Worm (Caenorhabditis elegans) whole organism, L4 larva: Measurements from ENCODE around the gene fbxc-54.

ENCODE experiments used
- F10B5.3 ChIP-seq: sonication (generic microtip); optimal IDR thresholded peaks from 2 replicates; lab custom pipeline; 2016; ENCODE audit warnings: mild to moderate bottlenecking, missing genetic modification characterization, missing compliant biosample characterization
- ZK337.2 ChIP-seq: fragments of 200-800 bp; sonication (Bioruptor generic); IDR thresholded peaks from 2 replicates; pipeline ENCODE4 v1.3.6; 2022; ENCODE audit warnings: missing genetic modification reagents, missing genetic modification characterization, missing compliant biosample characterization
- ZK546.5 ChIP-seq, 2 experiments: sonication (generic microtip); optimal IDR thresholded peaks; 2 replicates each; lab custom pipeline; 2017; ENCODE audit warnings: missing biosample characterization in 2 of 2, missing genetic modification characterization in 2 of 2
- ama-1 ChIP-seq: fragments of 150-350 bp; optimal IDR thresholded peaks from 2 replicates; lab custom pipeline; 2014; ENCODE audit warnings: inconsistent platforms, mixed read lengths
- arid-1 ChIP-seq: fragments of 200-800 bp; sonication (Bioruptor generic); conservative IDR thresholded peaks from 2 replicates; pipeline ENCODE4 v1.3.6; 2022; ENCODE audit warnings: missing genetic modification reagents, missing genetic modification characterization, missing compliant biosample characterization
- attf-4 ChIP-seq: sonication (generic microtip); optimal IDR thresholded peaks from 3 replicates; lab custom pipeline; 2017; ENCODE audit warnings: missing biosample characterization, missing genetic modification characterization
- ceh-32 ChIP-seq: sonication (generic microtip); optimal IDR thresholded peaks from 2 replicates; lab custom pipeline; 2016; ENCODE audit warnings: mild to moderate bottlenecking, missing genetic modification characterization, missing compliant biosample characterization; ENCODE audit not compliant: poor library complexity
- ceh-44 ChIP-seq: fragments of 200-800 bp; sonication (Bioruptor generic); IDR thresholded peaks from 2 replicates; pipeline ENCODE4 v1.3.6; 2022; ENCODE audit warnings: missing genetic modification reagents, missing genetic modification characterization, missing compliant biosample characterization
- ces-1 ChIP-seq: fragments of 150-350 bp; sonication (generic microtip); optimal IDR thresholded peaks from 4 replicates; lab custom pipeline; 2014; ENCODE audit warnings: missing biosample characterization, missing genetic modification reagents, missing genetic modification characterization
- cey-2 ChIP-seq: sonication (generic microtip); optimal IDR thresholded peaks from 3 replicates; lab custom pipeline; 2017; ENCODE audit warnings: missing genetic modification characterization, mild to moderate bottlenecking, missing compliant biosample characterization, antibody characterized with exemption, borderline replicate concordance; ENCODE audit not compliant: insufficient read depth
- daf-16 ChIP-seq, 3 experiments: sonication (generic microtip); optimal IDR thresholded peaks; 2 replicates each; lab custom pipeline; 2016 to 2017; ENCODE audit warnings: missing genetic modification characterization in 3 of 3, missing genetic modification reagents in 3 of 3, mild to moderate bottlenecking in 2 of 3, missing compliant biosample characterization in 2 of 3, missing biosample characterization in 1 of 3, moderate library complexity in 1 of 3
- dmd-9 ChIP-seq: fragments of 200-800 bp; sonication (Bioruptor generic); IDR thresholded peaks from 2 replicates; pipeline ENCODE4 v1.3.6; 2022; ENCODE audit warnings: missing genetic modification reagents, missing genetic modification characterization, missing compliant biosample characterization
- dpl-1 ChIP-seq: fragments of 150-350 bp; optimal IDR thresholded peaks from 2 replicates; lab custom pipeline; 2014; ENCODE audit warnings: missing biosample characterization, missing genetic modification reagents, missing genetic modification characterization
- fkh-10 ChIP-seq: fragments of 150-350 bp; optimal IDR thresholded peaks from 2 replicates; lab custom pipeline; 2014; ENCODE audit warnings: missing biosample characterization, missing genetic modification reagents, missing genetic modification characterization
- hmg-1.1 ChIP-seq: fragments of 200-800 bp; sonication (Bioruptor generic); IDR thresholded peaks from 2 replicates; pipeline ENCODE4 v1.3.6; 2022; ENCODE audit warnings: missing genetic modification reagents, missing genetic modification characterization, missing compliant biosample characterization
- lim-7 ChIP-seq: fragments of 200-800 bp; sonication (Bioruptor generic); IDR thresholded peaks from 2 replicates; pipeline ENCODE4 v1.3.6; 2022; ENCODE audit warnings: missing genetic modification characterization, missing compliant biosample characterization
- lin-38 ChIP-seq: fragments of 200-800 bp; sonication (Bioruptor generic); IDR thresholded peaks from 2 replicates; pipeline ENCODE4 v1.3.6; 2022; ENCODE audit warnings: missing genetic modification reagents, missing genetic modification characterization, missing compliant biosample characterization
- lir-3 ChIP-seq: sonication (generic microtip); optimal IDR thresholded peaks from 2 replicates; lab custom pipeline; 2016; ENCODE audit warnings: mild to moderate bottlenecking, missing genetic modification characterization, missing compliant biosample characterization
- nhr-10 ChIP-seq: fragments of 150-350 bp; optimal IDR thresholded peaks from 2 replicates; lab custom pipeline; 2014; ENCODE audit warnings: missing biosample characterization, missing genetic modification characterization
- nhr-11 ChIP-seq: fragments of 150-350 bp; optimal IDR thresholded peaks from 2 replicates; lab custom pipeline; 2014; ENCODE audit warnings: missing biosample characterization, missing genetic modification characterization
- nhr-111 ChIP-seq: fragments of 200-800 bp; sonication (Bioruptor generic); optimal IDR thresholded peaks from 2 replicates; lab custom pipeline; 2018; ENCODE audit warnings: mild to moderate bottlenecking, missing genetic modification characterization, missing compliant biosample characterization
- nhr-25 ChIP-seq: sonication (generic microtip); optimal IDR thresholded peaks from 2 replicates; lab custom pipeline; 2017; ENCODE audit warnings: missing genetic modification characterization, mild to moderate bottlenecking, missing compliant biosample characterization, antibody characterized with exemption, moderate library complexity, borderline replicate concordance; ENCODE audit not compliant: insufficient read depth
- nhr-41 ChIP-seq: fragments of 200-800 bp; sonication (Bioruptor generic); IDR thresholded peaks from 2 replicates; pipeline ENCODE4 v1.3.6; 2022; ENCODE audit warnings: missing genetic modification reagents, missing genetic modification characterization, missing compliant biosample characterization
- nhr-76 ChIP-seq: fragments of 150-350 bp; optimal IDR thresholded peaks from 2 replicates; lab custom pipeline; 2014; ENCODE audit warnings: missing biosample characterization, missing genetic modification characterization
- pqm-1 ChIP-seq: sonication (generic microtip); optimal IDR thresholded peaks from 2 replicates; lab custom pipeline; 2017; ENCODE audit warnings: missing biosample characterization, missing genetic modification characterization
- spr-1 ChIP-seq: sonication (generic microtip); optimal IDR thresholded peaks from 2 replicates; lab custom pipeline; 2016; ENCODE audit warnings: mild to moderate bottlenecking, missing genetic modification characterization, missing compliant biosample characterization
- unc-130 ChIP-seq: sonication (generic microtip); optimal IDR thresholded peaks from 2 replicates; lab custom pipeline; 2016; ENCODE audit warnings: missing genetic modification reagents, missing genetic modification characterization, missing compliant biosample characterization
- unc-62 ChIP-seq, 3 experiments: fragments of 150-350 bp in 1 of 3; sonication (generic microtip); optimal IDR thresholded peaks in 2 of 3; peaks in 1 of 3; 1 replicate in 1 of 3; 2 replicates in 2 of 3; lab custom pipeline; 2014 to 2017; ENCODE audit warnings: missing biosample characterization in 3 of 3, missing genetic modification characterization in 3 of 3, missing genetic modification reagents in 3 of 3, missing genotype in 1 of 3
- zfp-3 ChIP-seq: fragments of 200-800 bp; sonication (Bioruptor generic); conservative IDR thresholded peaks from 2 replicates; pipeline ENCODE4 v1.3.6; 2022; ENCODE audit warnings: missing genetic modification reagents, missing genetic modification characterization, missing compliant biosample characterization

Gene fbxc-54

ce11 chrII:31521-31920 lies at the start of gene fbxc-54, which contains the start of gene F23F1.5 (continued):
- TF ChIP-seq pqm-1 (tag; lab: Kevin White, UChicago) (no peak), cey-2 (tag; lab: Kevin White, UChicago) (no peak), attf-4 (tag; lab: Kevin White, UChicago) (no peak), arid-1 (GFP tag; lab: Robert Waterston, UW) (no peak), fkh-10 (GFP tag; lab: Kevin White, UChicago) (no peak)

DNA sequence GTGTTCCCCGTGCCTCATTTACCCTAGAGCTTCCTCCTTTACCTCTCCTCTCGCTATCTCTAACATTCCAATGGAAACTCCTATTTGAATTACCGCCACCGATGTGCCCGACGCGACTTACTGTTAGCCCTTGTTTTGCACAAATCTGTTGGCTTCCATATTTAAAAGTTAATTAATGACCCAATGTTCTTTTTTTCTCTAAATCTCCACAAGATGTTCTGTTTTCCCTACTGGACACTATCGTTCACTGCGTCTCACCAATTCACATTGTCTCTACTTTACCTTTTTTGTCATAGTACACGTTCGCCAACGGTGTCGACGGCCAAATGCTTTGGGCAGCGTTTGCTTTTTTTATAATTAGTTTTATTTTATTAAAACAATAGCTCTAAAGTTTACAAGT lies 30.9 kb upstream of the fbxc-54 start:
- TF ChIP-seq nhr-76 (tag; lab: Kevin White, UChicago) (no peak), daf-16 (GFP tag; optimal IDR thresholded peaks at IDR 0.05; lab: Kevin White, UChicago) (no peak), daf-16 (tag; optimal IDR thresholded peaks at IDR 0.05; lab: Kevin White, UChicago) (peak; percentile 8)

- TF ChIP-seq hmg-1.1 (GFP tag; lab: Robert Waterston, UW) (0 out of 2 replicates have a peak, but pooled peaks have one; percentile 16), ceh-44 (GFP tag; lab: Robert Waterston, UW) (no peak)
Observed at ce11 chrII:1334-1898, 30.1 kb upstream of the fbxc-54 start, which contains the start of gene 2L52.1. 2L52.1 (plus strand) TSS chrII:1848.

ce11 chrII:4793-5192 lies 26.7 kb upstream of the fbxc-54 start:
- TF ChIP-seq unc-62 (GFP tag; optimal IDR thresholded peaks at IDR 0.05 in 1 of 2; lab: Kevin White, UChicago) (peak in 1 of 2 experiments; percentile 80), unc-62 (tag; optimal IDR thresholded peaks at IDR 0.05; lab: Kevin White, UChicago) (no peak), lim-7 (GFP tag; lab: Robert Waterston, UW) (no peak)

DNA sequence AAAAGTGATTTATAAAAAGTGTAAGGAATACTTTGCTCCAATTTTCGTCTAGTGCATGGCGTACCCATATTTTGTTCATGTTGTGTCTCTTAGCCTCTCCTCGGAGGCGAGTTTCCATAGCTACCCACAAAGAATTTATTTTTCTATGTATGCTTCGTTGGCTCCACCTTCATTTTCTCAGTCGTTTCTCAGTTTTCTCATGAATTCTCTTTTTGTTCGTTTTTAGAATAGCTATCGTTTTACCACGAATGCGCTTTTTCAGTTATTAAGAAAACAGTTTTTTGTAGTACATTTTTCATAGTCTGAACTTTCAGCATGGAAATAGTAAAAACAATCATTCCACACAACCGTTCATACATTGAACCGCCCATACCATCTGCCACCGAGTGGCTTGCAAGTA lies 25.2 kb upstream of the fbxc-54 start, which contains the start of gene osta-1:
osta-1 (plus strand) TSS at position 309 of the 400 bp plus-strand sequence.
- TF ChIP-seq ceh-32 (tag; lab: Kevin White, UChicago) (no peak), dmd-9 (GFP tag; lab: Robert Waterston, UW) (no peak), spr-1 (tag; lab: Kevin White, UChicago) (no peak), unc-130 (no peak), nhr-25 (tag; lab: Kevin White, UChicago) (no peak), unc-62 (GFP tag; optimal IDR thresholded peaks at IDR 0.05 in 1 of 2; lab: Kevin White, UChicago) (peak in 1 of 2 experiments; percentile 18), unc-62 (tag; optimal IDR thresholded peaks at IDR 0.05; lab: Kevin White, UChicago) (no peak), lin-38 (GFP tag; lab: Robert Waterston, UW) (no peak), nhr-11 (tag; lab: Kevin White, UChicago) (peak; percentile 13)

DNA sequence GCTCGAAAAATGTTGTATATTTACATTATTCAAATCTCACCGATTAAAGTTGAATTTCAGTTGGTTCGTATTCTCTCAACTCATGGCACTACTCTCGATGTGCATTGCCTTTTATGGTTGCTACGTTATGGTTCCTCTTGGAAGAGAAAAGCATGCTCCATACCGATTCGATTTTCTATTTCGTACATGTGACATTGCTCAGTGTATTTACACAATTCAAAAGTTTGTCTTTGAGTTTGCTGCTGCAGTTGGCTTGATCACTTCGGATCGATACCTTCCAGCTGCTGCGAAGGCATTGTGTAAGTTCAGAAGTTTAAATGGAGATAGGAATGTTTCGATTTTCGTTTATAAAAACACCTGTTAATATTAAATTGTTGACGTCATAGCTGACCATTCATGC lies 23.3 kb upstream of the fbxc-54 start:
- TF ChIP-seq ZK337.2 (GFP tag; lab: Robert Waterston, UW) (no peak), dpl-1 (GFP tag; lab: Kevin White, UChicago) (no peak), unc-62 (GFP tag; optimal IDR thresholded peaks at IDR 0.05 in 1 of 2; lab: Kevin White, UChicago) (peak in 1 of 2 experiments; percentile 85), unc-62 (tag; optimal IDR thresholded peaks at IDR 0.05; lab: Kevin White, UChicago) (no peak)
- TF ChIP-seq, all 104 proteins: peak for 1

ce11 chrII:11783-12182 lies 19.7 kb upstream of the fbxc-54 start, which contains the start of gene best-4:
best-4 (minus strand) TSS chrII:11883.
- TF ChIP-seq pqm-1 (tag; lab: Kevin White, UChicago): no peak
- TF ChIP-seq ama-1: no peak
- TF ChIP-seq zfp-3 (GFP tag; lab: Robert Waterston, UW): no peak
- TF ChIP-seq F10B5.3 (tag; lab: Kevin White, UChicago): no peak
- no peak for TF ChIP-seq nhr-41 (GFP tag; lab: Robert Waterston, UW)
- TF ChIP-seq nhr-10 (tag; lab: Kevin White, UChicago): no peak
- TF ChIP-seq ces-1 (GFP tag; lab: Kevin White, UChicago): no peak
- TF ChIP-seq lir-3 (tag; lab: Kevin White, UChicago): no peak
- no peak for TF ChIP-seq nhr-111 (GFP tag; lab: Kevin White, UChicago)
- TF ChIP-seq ZK546.5 (tag; optimal IDR thresholded peaks at IDR 0.05; lab: Kevin White, UChicago): no peak
